Worm (Caenorhabditis elegans): Measurements from ENCODE around the gene dss-1.

The dss-1 gene

DNA sequence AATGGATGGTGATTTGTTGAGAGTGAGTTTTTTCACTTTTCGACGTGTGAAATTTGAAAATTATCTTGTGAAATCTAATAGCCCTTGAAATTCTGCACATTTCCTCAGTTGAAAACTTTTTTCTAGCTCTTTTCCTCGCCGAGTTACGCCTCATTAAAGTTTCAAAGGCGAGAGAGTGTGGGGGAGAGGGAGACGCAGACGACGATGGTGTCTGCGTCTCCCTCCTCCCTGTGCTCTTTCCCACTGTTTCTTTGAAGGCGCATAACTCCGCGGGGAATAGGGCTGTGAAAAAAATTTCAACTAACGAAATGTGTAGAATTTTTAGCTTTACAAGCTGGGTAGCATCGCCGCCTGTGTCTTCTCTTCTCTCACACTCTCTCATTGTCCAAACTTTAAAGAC, 29.7 kb downstream of the dss-1 start:
- TF ChIP-seq nhr-237 (tag; optimal IDR thresholded peaks at IDR 0.05), result no peak
- TF ChIP-seq lsy-2 (tag; optimal IDR thresholded peaks at IDR 0.05), result no peak
- no peak for TF ChIP-seq nhr-23 (tag; optimal IDR thresholded peaks at IDR 0.05)
- TF ChIP-seq nhr-11 (tag; optimal IDR thresholded peaks at IDR 0.05), result no peak
- TF ChIP-seq nhr-129 (tag; optimal IDR thresholded peaks at IDR 0.05), result no peak
- TF ChIP-seq ztf-11 (tag; optimal IDR thresholded peaks at IDR 0.05), result no peak
- TF ChIP-seq nhr-12 (tag; optimal IDR thresholded peaks at IDR 0.05), result no peak
- TF ChIP-seq mbf-1 (tag; optimal IDR thresholded peaks at IDR 0.05), result no peak
- TF ChIP-seq peb-1 (tag; optimal IDR thresholded peaks at IDR 0.05), result no peak
- TF ChIP-seq F13H6.1 (tag; optimal IDR thresholded peaks at IDR 0.05), result no peak
- no peak for TF ChIP-seq unc-55 (GFP tag; optimal IDR thresholded peaks at IDR 0.05)

DNA sequence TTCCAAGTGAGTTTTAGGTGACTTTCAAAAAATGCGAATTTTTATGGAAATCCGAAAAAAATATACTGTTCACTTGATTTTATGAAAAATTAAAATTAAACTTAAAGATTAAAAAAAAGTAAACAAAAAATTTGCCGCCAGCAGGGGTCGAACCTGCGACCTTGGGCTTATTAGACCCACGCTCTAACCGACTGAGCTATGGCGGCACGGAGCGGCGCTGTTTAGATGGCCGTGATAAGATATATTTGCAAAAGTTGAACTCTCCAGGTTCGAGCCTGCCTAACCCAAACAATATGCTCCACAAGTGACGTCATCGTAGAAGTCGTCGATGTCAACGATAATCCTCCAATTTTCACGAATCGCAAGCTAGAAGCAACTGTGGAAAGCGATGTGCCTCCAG, 31.4 kb downstream of the dss-1 start:
- TF ChIP-seq nhr-6 (tag; optimal IDR thresholded peaks at IDR 0.05), result no peak
- no peak for TF ChIP-seq mbf-1 (tag; optimal IDR thresholded peaks at IDR 0.05)
- no peak for TF ChIP-seq crh-2 (tag; optimal IDR thresholded peaks at IDR 0.05)
- TF ChIP-seq lin-13 (GFP tag; optimal IDR thresholded peaks at IDR 0.05), result no peak
- TF ChIP-seq elt-1 (tag; optimal IDR thresholded peaks at IDR 0.05), result no peak
- no peak for TF ChIP-seq unc-39 (tag; optimal IDR thresholded peaks at IDR 0.05)
- TF ChIP-seq nhr-11 (tag; optimal IDR thresholded peaks at IDR 0.05), result no peak
- no peak for TF ChIP-seq unc-55 (GFP tag; optimal IDR thresholded peaks at IDR 0.05)

DNA sequence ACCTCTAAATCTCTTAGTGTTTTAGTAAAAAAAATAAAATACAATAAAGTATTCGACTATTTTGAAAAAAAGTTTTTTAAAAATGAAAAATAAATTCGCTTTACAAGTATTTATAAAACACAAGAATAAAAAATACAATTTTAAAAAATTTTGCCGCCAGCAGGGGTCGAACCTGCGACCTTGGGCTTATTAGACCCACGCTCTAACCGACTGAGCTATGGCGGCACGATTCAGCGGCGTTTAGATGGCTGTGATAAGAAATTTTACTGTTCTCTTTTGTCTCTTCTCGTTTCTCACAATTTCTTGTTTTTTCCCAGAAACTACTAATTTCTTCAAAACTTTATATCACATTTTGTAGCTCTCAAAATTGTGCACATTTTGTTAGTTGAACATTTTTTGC, 32.9 kb downstream of the dss-1 start:
- no peak for TF ChIP-seq nhr-23 (tag; optimal IDR thresholded peaks at IDR 0.05)
- no peak for TF ChIP-seq fos-1 (tag; optimal IDR thresholded peaks at IDR 0.05)
- TF ChIP-seq egl-27 (tag; optimal IDR thresholded peaks at IDR 0.05), result no peak
- no peak for TF ChIP-seq sma-3 (GFP tag; optimal IDR thresholded peaks at IDR 0.05)
- TF ChIP-seq nhr-77 (tag; optimal IDR thresholded peaks at IDR 0.05), result no peak
- no peak for TF ChIP-seq C34F6.9 (tag; optimal IDR thresholded peaks at IDR 0.05)
- no peak for TF ChIP-seq nhr-11 (tag; optimal IDR thresholded peaks at IDR 0.05)
- TF ChIP-seq nhr-10 (tag; optimal IDR thresholded peaks at IDR 0.05), result no peak
- no peak for TF ChIP-seq Y55F3AM.14 (GFP tag; optimal IDR thresholded peaks at IDR 0.05)

DNA sequence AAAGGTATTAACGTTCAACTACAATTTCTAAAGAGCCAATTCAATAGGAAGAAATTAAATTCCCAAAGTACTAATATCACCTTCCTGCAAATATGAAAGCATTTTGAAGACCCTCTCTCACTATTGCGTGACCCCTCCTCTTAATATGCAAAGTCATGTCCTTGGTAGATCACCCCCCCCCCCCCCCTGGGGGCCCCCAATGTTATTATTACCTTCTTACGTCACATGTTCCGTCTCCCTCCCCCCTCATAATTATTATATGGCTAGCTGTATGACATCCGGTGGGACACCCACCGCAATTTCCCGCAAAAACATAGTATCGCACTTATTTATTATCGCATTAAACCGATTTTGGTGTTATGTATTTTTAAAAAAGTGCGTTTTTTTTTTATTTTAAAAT, 34.1 kb downstream of the dss-1 start:
- TF ChIP-seq lin-11 (tag; optimal IDR thresholded peaks at IDR 0.05) (no peak), lin-13 (GFP tag; optimal IDR thresholded peaks at IDR 0.05) (no peak), sem-4 (tag; optimal IDR thresholded peaks at IDR 0.05) (no peak), ztf-1 (GFP tag; conservative IDR thresholded peaks at IDR 0.05) (no peak), nhr-12 (tag; optimal IDR thresholded peaks at IDR 0.05) (no peak)

DNA sequence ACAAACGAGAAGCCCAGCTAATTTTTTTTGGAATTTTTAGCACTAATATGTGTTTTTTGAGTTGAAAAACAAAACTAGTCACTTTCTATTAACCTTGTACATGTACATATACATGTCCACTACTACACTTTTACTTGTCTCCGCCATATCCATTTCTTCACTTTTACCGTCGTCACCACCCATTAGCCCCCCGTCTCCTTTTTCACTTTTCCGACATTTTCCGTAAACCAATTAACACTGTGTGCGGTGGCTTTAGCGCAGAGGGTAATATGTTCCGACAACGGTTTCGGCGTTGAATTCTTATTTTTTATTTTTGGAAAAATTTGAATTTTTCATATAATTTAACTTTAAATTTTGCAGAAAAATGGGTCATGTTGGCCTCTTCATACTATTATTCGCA, 44.4 kb downstream of the dss-1 start, which contains the start of gene cdh-12:
cdh-12 (plus strand) TSS at position 365 of the 400 bp plus-strand sequence.
- TF ChIP-seq crh-2 (tag; optimal IDR thresholded peaks at IDR 0.05), result no peak
- no peak for TF ChIP-seq unc-39 (tag; optimal IDR thresholded peaks at IDR 0.05)
- no peak for TF ChIP-seq blmp-1 (tag; optimal IDR thresholded peaks at IDR 0.05; ENCODE audit: insufficient read depth)
- TF ChIP-seq zag-1 (tag; optimal IDR thresholded peaks at IDR 0.05), result no peak
- no peak for TF ChIP-seq ztf-1 (GFP tag; conservative IDR thresholded peaks at IDR 0.05)
- no peak for TF ChIP-seq lin-39 (tag; optimal IDR thresholded peaks at IDR 0.05)
- TF ChIP-seq lin-13 (GFP tag; optimal IDR thresholded peaks at IDR 0.05), result no peak
- no peak for TF ChIP-seq ceh-82 (tag; optimal IDR thresholded peaks at IDR 0.05)
- no peak for TF ChIP-seq ceh-16 (tag; optimal IDR thresholded peaks at IDR 0.05)
- no peak for TF ChIP-seq nhr-129 (tag; optimal IDR thresholded peaks at IDR 0.05)
- TF ChIP-seq skn-1 (tag; optimal IDR thresholded peaks at IDR 0.05), result no peak
- no peak for TF ChIP-seq sem-4 (tag; optimal IDR thresholded peaks at IDR 0.05)

DNA sequence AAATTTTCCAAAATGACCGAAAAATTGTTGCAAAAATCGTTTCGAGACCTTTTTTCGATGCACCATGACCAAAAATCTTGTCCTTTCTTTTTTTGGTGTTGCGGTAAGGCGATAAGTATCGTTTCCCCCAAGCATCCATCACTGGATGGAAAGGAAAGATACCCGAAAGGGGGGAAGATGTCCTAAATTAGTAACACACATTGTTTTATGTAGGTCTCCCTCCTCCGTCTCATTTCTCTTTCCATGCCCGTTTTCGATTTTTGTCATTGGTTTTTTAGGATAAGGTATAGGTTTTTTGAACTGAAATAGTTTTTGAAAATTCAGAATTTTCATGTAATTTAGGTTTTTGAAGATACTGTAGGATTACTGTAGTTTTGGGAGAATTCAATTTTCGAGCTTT, 46.6 kb downstream of the dss-1 start:
- TF ChIP-seq Y55F3AM.14 (GFP tag; optimal IDR thresholded peaks at IDR 0.05), result no peak
- no peak for TF ChIP-seq ztf-11 (tag; optimal IDR thresholded peaks at IDR 0.05)
- no peak for TF ChIP-seq egl-27 (tag; optimal IDR thresholded peaks at IDR 0.05)
- TF ChIP-seq peb-1 (tag; optimal IDR thresholded peaks at IDR 0.05), result no peak
- TF ChIP-seq ZK546.5 (tag; optimal IDR thresholded peaks at IDR 0.05), result no peak
- no peak for TF ChIP-seq unc-55 (GFP tag; optimal IDR thresholded peaks at IDR 0.05)
- TF ChIP-seq nhr-237 (tag; optimal IDR thresholded peaks at IDR 0.05), result no peak

All from whole organism, L2 larva.